Fruit fly (Drosophila melanogaster): ENCODE data around the gene CG45122.

DNA sequence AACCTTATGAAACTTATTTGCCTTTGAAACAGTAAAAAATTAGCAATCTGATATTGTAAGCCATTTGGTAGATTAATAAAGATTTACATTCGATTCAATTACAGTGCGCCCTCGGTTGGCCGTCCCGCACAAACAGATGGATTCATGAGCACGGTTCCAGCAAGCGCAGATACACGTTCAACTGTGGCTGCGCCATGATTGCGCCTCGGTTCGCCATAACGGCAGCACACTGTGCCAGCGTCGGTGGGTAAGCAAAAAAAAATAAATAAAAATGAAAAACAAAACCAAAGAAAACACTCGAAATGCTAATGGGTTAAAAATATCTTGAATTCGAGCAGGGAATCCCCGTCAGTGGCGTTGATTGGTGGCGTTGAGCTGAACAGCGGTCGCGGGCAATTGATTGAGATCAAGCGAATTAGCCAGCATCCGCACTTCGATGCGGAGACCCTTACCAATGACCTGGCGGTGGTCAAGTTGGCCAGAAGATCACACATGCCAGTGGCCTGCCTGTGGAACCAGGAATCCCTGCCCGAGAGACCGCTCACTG is 4.8 kb upstream of the CG45122 start:
- no peak for TF ChIP-seq lola (GFP tag; optimal IDR thresholded peaks at IDR 0.05)
- TF ChIP-seq dsf (GFP tag; optimal IDR thresholded peaks at IDR 0.05; ENCODE audit: borderline replicate concordance) = no peak
- no peak for TF ChIP-seq Hr78 (GFP tag; optimal IDR thresholded peaks at IDR 0.05)
- TF ChIP-seq CrebA (GFP tag; optimal IDR thresholded peaks at IDR 0.05; ENCODE audit: borderline replicate concordance) = no peak
- no peak for TF ChIP-seq Rel (GFP tag; optimal IDR thresholded peaks at IDR 0.05)
- TF ChIP-seq Rel (tag; optimal IDR thresholded peaks at IDR 0.05) = peak; percentile 92

Measured in whole organism, wandering third instar larva.